Fruit fly (Drosophila melanogaster) whole organism, embryonic: Measurements from ENCODE around the gene Pgcl.

Source experiments
- Bgb ChIP-seq: fragments of 200-800 bp; sonication (Bioruptor generic); IDR thresholded peaks from 2 replicates; pipeline ENCODE4 v1.3.6; 2022; ENCODE audit warnings: missing biosample characterization, missing genetic modification characterization; ENCODE audit not compliant: partially characterized antibody
- CG10462 ChIP-seq: fragments of 200-800 bp; sonication (Bioruptor generic); optimal IDR thresholded peaks from 2 replicates; lab custom pipeline; 2016; ENCODE audit warnings: missing biosample characterization, missing genetic modification characterization
- CG10565 ChIP-seq: fragments of 200-800 bp; sonication (Bioruptor generic); optimal IDR thresholded peaks from 3 replicates; lab custom pipeline; 2016; ENCODE audit warnings: missing biosample characterization, mild to moderate bottlenecking, missing genetic modification characterization
- CG11723 ChIP-seq: fragments of 200-800 bp; sonication (Bioruptor generic); optimal IDR thresholded peaks from 2 replicates; lab custom pipeline; 2017; ENCODE audit warnings: missing biosample characterization, mild to moderate bottlenecking, missing genetic modification characterization
- CG12391 ChIP-seq: fragments of 200-800 bp; sonication (Bioruptor generic); optimal IDR thresholded peaks from 3 replicates; lab custom pipeline; 2018; ENCODE audit warnings: missing biosample characterization, mild to moderate bottlenecking, missing genetic modification characterization, moderate library complexity
- CG13287 ChIP-seq: fragments of 200-800 bp; sonication (Bioruptor generic); IDR thresholded peaks from 2 replicates; pipeline ENCODE4 v1.3.6; 2022; ENCODE audit warnings: missing biosample characterization, missing genetic modification characterization; ENCODE audit not compliant: partially characterized antibody
- CG13624 ChIP-seq: fragments of 200-800 bp; sonication (Bioruptor generic); optimal IDR thresholded peaks from 2 replicates; lab custom pipeline; 2016; ENCODE audit warnings: missing biosample characterization, missing genetic modification characterization
- CG13775 ChIP-seq: fragments of 200-800 bp; sonication (Bioruptor generic); optimal IDR thresholded peaks from 3 replicates; lab custom pipeline; 2017; ENCODE audit warnings: missing biosample characterization, mild to moderate bottlenecking, missing genetic modification characterization
- CG15269 ChIP-seq: fragments of 200-800 bp; sonication (Bioruptor generic); optimal IDR thresholded peaks from 2 replicates; lab custom pipeline; 2018; ENCODE audit warnings: missing biosample characterization, mild to moderate bottlenecking, missing genetic modification characterization, moderate library complexity
- CG15479 ChIP-seq: fragments of 200-800 bp; sonication (Bioruptor generic); optimal IDR thresholded peaks from 3 replicates; lab custom pipeline; 2019; ENCODE audit warnings: missing biosample characterization, mild to moderate bottlenecking, missing genetic modification characterization, moderate library complexity
- CG16815 ChIP-seq: fragments of 200-800 bp; sonication (Bioruptor generic); optimal IDR thresholded peaks from 3 replicates; lab custom pipeline; 2017; ENCODE audit warnings: missing biosample characterization, mild to moderate bottlenecking, missing genetic modification characterization
- CG17612 ChIP-seq: fragments of 200-800 bp; sonication (Bioruptor generic); IDR thresholded peaks from 2 replicates; pipeline ENCODE4 v1.3.6; 2022; ENCODE audit warnings: missing biosample characterization, missing genetic modification characterization
- CG1832 ChIP-seq: fragments of 200-800 bp; sonication (Bioruptor generic); optimal IDR thresholded peaks from 2 replicates; lab custom pipeline; 2017; ENCODE audit warnings: missing biosample characterization, mild to moderate bottlenecking, missing genetic modification characterization, inconsistent platforms
- CG18599 ChIP-seq: fragments of 200-800 bp; sonication (Bioruptor generic); optimal IDR thresholded peaks from 3 replicates; lab custom pipeline; 2017; ENCODE audit warnings: missing biosample characterization, missing genetic modification characterization, mild to moderate bottlenecking, moderate library complexity, missing genetic modification reagents
- CG2202 ChIP-seq: fragments of 200-800 bp; sonication (Bioruptor generic); optimal IDR thresholded peaks from 2 replicates; lab custom pipeline; 2018; ENCODE audit warnings: missing biosample characterization, mild to moderate bottlenecking, missing genetic modification characterization
- CG3838 ChIP-seq: fragments of 200-800 bp; sonication (Bioruptor generic); optimal IDR thresholded peaks from 3 replicates; lab custom pipeline; 2016; ENCODE audit warnings: missing biosample characterization, missing genetic modification characterization
- CG4282 ChIP-seq: fragments of 200-800 bp; sonication (Bioruptor generic); optimal IDR thresholded peaks from 2 replicates; lab custom pipeline; 2016; ENCODE audit warnings: missing biosample characterization, missing genetic modification characterization
- CG4328 ChIP-seq: fragments of 200-800 bp; sonication (Bioruptor generic); optimal IDR thresholded peaks from 3 replicates; lab custom pipeline; 2017; ENCODE audit warnings: missing biosample characterization, missing genetic modification reagents, missing genetic modification characterization
- CG43689 ChIP-seq: fragments of 200-800 bp; sonication (Bioruptor generic); IDR thresholded peaks from 2 replicates; pipeline ENCODE4 v1.3.6; 2022; ENCODE audit warnings: missing biosample characterization, missing genetic modification characterization
- CG6813 ChIP-seq: fragments of 200-800 bp; sonication (Bioruptor generic); optimal IDR thresholded peaks from 2 replicates; lab custom pipeline; 2017; ENCODE audit warnings: missing biosample characterization, missing genetic modification characterization, mild to moderate bottlenecking, moderate library complexity, missing genetic modification reagents
- CG7839 ChIP-seq: fragments of 200-800 bp; sonication (Bioruptor generic); optimal IDR thresholded peaks from 3 replicates; lab custom pipeline; 2018; ENCODE audit warnings: missing biosample characterization, mild to moderate bottlenecking, missing genetic modification characterization, moderate library complexity
- CG8924 ChIP-seq: fragments of 200-800 bp; optimal IDR thresholded peaks from 3 replicates; lab custom pipeline; 2019; ENCODE audit warnings: missing biosample characterization, mild to moderate bottlenecking, missing genetic modification characterization, moderate library complexity
- CG9876 ChIP-seq: fragments of 200-800 bp; sonication (Bioruptor generic); optimal IDR thresholded peaks from 2 replicates; lab custom pipeline; 2016; ENCODE audit warnings: missing biosample characterization, missing genetic modification characterization
- Doc2 ChIP-seq: fragments of 200-800 bp; sonication (Bioruptor generic); IDR thresholded peaks from 2 replicates; pipeline ENCODE4 v1.3.6; 2022; ENCODE audit warnings: missing biosample characterization, missing genetic modification characterization
- ERR ChIP-seq: fragments of 200-800 bp; sonication (Bioruptor generic); optimal IDR thresholded peaks from 2 replicates; lab custom pipeline; 2016; ENCODE audit warnings: missing biosample characterization, missing genetic modification characterization
- Fer1 ChIP-seq: fragments of 200-800 bp; sonication (Bioruptor generic); optimal IDR thresholded peaks from 2 replicates; lab custom pipeline; 2017; ENCODE audit warnings: missing biosample characterization, mild to moderate bottlenecking, missing genetic modification characterization
- Fer2 ChIP-seq: fragments of 200-800 bp; sonication (Bioruptor generic); optimal IDR thresholded peaks from 2 replicates; lab custom pipeline; 2018; ENCODE audit warnings: missing biosample characterization, mild to moderate bottlenecking, missing genetic modification characterization, moderate library complexity
- H2.0 ChIP-seq: fragments of 200-800 bp; sonication (Bioruptor generic); IDR thresholded peaks from 2 replicates; pipeline ENCODE4 v1.3.6; 2022; ENCODE audit warnings: missing biosample characterization, missing genetic modification characterization
- HLH3B ChIP-seq: fragments of 200-800 bp; sonication (Bioruptor generic); IDR thresholded peaks from 2 replicates; pipeline ENCODE4 v1.3.6; 2022; ENCODE audit warnings: missing biosample characterization, missing genetic modification characterization
- NC2β ChIP-seq: fragments of 200-800 bp; sonication (Bioruptor generic); optimal IDR thresholded peaks from 2 replicates; lab custom pipeline; 2016; ENCODE audit warnings: missing biosample characterization, missing genetic modification characterization
- Pdp1 ChIP-seq, 2 experiments: fragments of 200-800 bp; sonication (Bioruptor generic); optimal IDR thresholded peaks; 3 replicates each; lab custom pipeline; 2016; ENCODE audit warnings: missing biosample characterization in 2 of 2, missing genetic modification characterization in 2 of 2, mild to moderate bottlenecking in 1 of 2, moderate library complexity in 1 of 2
- Tbp ChIP-seq: fragments of >200 bp; optimal IDR thresholded peaks from 2 replicates; lab custom pipeline; 2018; ENCODE audit warnings: missing biosample characterization, missing genetic modification characterization
- abd-A ChIP-seq: fragments of 200-800 bp; sonication (Bioruptor generic); optimal IDR thresholded peaks from 3 replicates; lab custom pipeline; 2019; ENCODE audit warnings: missing biosample characterization, mild to moderate bottlenecking, missing genetic modification characterization, moderate library complexity
- ato ChIP-seq: fragments of 200-800 bp; sonication (Bioruptor generic); IDR thresholded peaks from 2 replicates; pipeline ENCODE4 v1.3.6; 2022; ENCODE audit warnings: missing biosample characterization, missing genetic modification characterization; ENCODE audit not compliant: partially characterized antibody
- dmrt99B ChIP-seq: fragments of 200-800 bp; sonication (Bioruptor generic); optimal IDR thresholded peaks from 2 replicates; lab custom pipeline; 2018; ENCODE audit warnings: missing biosample characterization, mild to moderate bottlenecking, missing genetic modification characterization, moderate library complexity
- esg ChIP-seq: fragments of 200-800 bp; sonication (Bioruptor generic); conservative IDR thresholded peaks from 2 replicates; pipeline ENCODE4 v1.3.6; 2022; ENCODE audit warnings: missing biosample characterization, missing genetic modification characterization
- gce ChIP-seq: fragments of 200-800 bp; sonication (Bioruptor generic); IDR thresholded peaks from 3 replicates; pipeline ENCODE4 v1.3.6; 2022; ENCODE audit warnings: missing biosample characterization, missing genetic modification characterization
- hth ChIP-seq: fragments of >200 bp; optimal IDR thresholded peaks from 2 replicates; lab custom pipeline; 2017; ENCODE audit warnings: inconsistent platforms
- jigr1 ChIP-seq: fragments of 200-800 bp; sonication (Bioruptor generic); IDR thresholded peaks from 3 replicates; pipeline ENCODE4 v1.3.6; 2022; ENCODE audit warnings: missing biosample characterization, missing genetic modification characterization
- lmd ChIP-seq: fragments of 200-800 bp; sonication (Bioruptor generic); IDR thresholded peaks from 2 replicates; pipeline ENCODE4 v1.3.6; 2022; ENCODE audit warnings: missing biosample characterization, missing genetic modification characterization
- lola ChIP-seq, 3 experiments: fragments of >200 bp in 2 of 3; fragments of 200-800 bp in 1 of 3; sonication (Bioruptor generic) in 1 of 3; optimal IDR thresholded peaks; 2 replicates each; lab custom pipeline; 2017 to 2019; ENCODE audit warnings: missing biosample characterization in 3 of 3, missing genetic modification characterization in 3 of 3, mild to moderate bottlenecking in 1 of 3, moderate library complexity in 1 of 3
- maf-S ChIP-seq: fragments of 200-800 bp; sonication (Bioruptor generic); optimal IDR thresholded peaks from 2 replicates; lab custom pipeline; 2016; ENCODE audit warnings: missing biosample characterization, missing genetic modification characterization
- mld ChIP-seq: fragments of 200-800 bp; sonication (Bioruptor generic); IDR thresholded peaks from 3 replicates; pipeline ENCODE4 v1.3.6; 2022; ENCODE audit warnings: missing biosample characterization, missing genetic modification characterization; ENCODE audit not compliant: partially characterized antibody
- nerfin-1 ChIP-seq: fragments of 200-800 bp; sonication (Bioruptor generic); optimal IDR thresholded peaks from 3 replicates; lab custom pipeline; 2019; ENCODE audit warnings: missing biosample characterization, mild to moderate bottlenecking, missing genetic modification characterization, moderate library complexity
- onecut ChIP-seq: fragments of 200-800 bp; sonication (Bioruptor generic); IDR thresholded peaks from 2 replicates; pipeline ENCODE4 v1.3.6; 2022; ENCODE audit warnings: missing biosample characterization, missing genetic modification characterization
- otp ChIP-seq: fragments of 200-800 bp; sonication (Bioruptor generic); IDR thresholded peaks from 3 replicates; pipeline ENCODE4, ENCODE4 v1.3.6; 2022; ENCODE audit warnings: missing biosample characterization, missing genetic modification characterization
- p53 ChIP-seq: fragments of 200-800 bp; sonication (Bioruptor generic); optimal IDR thresholded peaks from 2 replicates; lab custom pipeline; 2016; ENCODE audit warnings: missing biosample characterization, missing genetic modification characterization
- repo ChIP-seq: fragments of 200-800 bp; sonication (Bioruptor generic); optimal IDR thresholded peaks from 2 replicates; lab custom pipeline; 2016; ENCODE audit warnings: missing biosample characterization, missing genetic modification characterization
- ro ChIP-seq: fragments of 200-800 bp; sonication (Bioruptor generic); IDR thresholded peaks from 2 replicates; pipeline ENCODE4 v1.3.6; 2022; ENCODE audit warnings: missing biosample characterization, missing genetic modification characterization
- sqz ChIP-seq: fragments of 200-800 bp; sonication (Bioruptor generic); optimal IDR thresholded peaks from 3 replicates; lab custom pipeline; 2018; ENCODE audit warnings: missing biosample characterization, mild to moderate bottlenecking, missing genetic modification characterization
- tgo ChIP-seq: fragments of 200-800 bp; sonication (Bioruptor generic); IDR thresholded peaks from 3 replicates; pipeline ENCODE4 v1.3.6; 2022; ENCODE audit warnings: missing biosample characterization, missing genetic modification characterization
- vfl ChIP-seq: fragments of 200-800 bp; sonication (Bioruptor generic); optimal IDR thresholded peaks from 2 replicates; lab custom pipeline; 2016; ENCODE audit warnings: missing biosample characterization, missing genetic modification characterization

Pgcl gene

DNA sequence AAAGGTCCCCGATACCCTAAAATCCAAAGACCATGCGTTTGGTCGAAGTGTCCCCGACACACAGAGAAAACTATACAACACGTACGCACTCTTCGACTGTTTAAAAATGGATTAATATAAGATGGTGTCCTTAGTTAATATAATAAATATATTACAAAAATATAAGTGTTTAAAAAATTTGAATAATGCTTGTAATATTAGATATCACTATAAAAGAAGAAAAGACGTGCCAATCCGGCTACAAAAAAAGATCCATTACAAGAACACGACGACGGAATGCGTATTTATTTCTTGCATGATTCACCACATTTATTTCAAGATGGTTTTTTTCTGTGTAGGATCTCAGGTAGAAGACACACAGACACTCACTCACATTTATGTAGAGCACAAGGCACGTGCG is 20.6 kb upstream of the Pgcl start (continued):
- no peak for TF ChIP-seq CG9876 (GFP tag; lab: Kevin White, UChicago)
- TF ChIP-seq sqz (GFP tag; lab: Kevin White, UChicago), result peak; percentile 18
- TF ChIP-seq CG13775 (GFP tag; lab: Kevin White, UChicago), result peak; percentile 52
- no peak for TF ChIP-seq tgo
- TF ChIP-seq CG43689 (GFP tag; lab: Robert Waterston, UW), result no peak
- no peak for TF ChIP-seq p53 (GFP tag; lab: Kevin White, UChicago)
- TF ChIP-seq CG4282 (GFP tag; lab: Kevin White, UChicago), result no peak
- TF ChIP-seq CG7839 (tag; lab: Kevin White, UChicago), result peak; percentile 44
- TF ChIP-seq CG17612 (GFP tag; lab: Robert Waterston, UW), result no peak
- TF ChIP-seq dmrt99B, result no peak
- TF ChIP-seq otp (GFP tag; lab: Robert Waterston, UW), result no peak
- no peak for TF ChIP-seq ato
- TF ChIP-seq CG12391 (tag; lab: Kevin White, UChicago), result peak; percentile 50
- peak; percentile 14 for TF ChIP-seq CG2202 (tag; lab: Kevin White, UChicago)
- peak; percentile 7 for TF ChIP-seq CG6813 (GFP tag; lab: Kevin White, UChicago)
- TF ChIP-seq CG13624 (GFP tag; lab: Kevin White, UChicago), result no peak
- TF ChIP-seq nerfin-1 (tag; lab: Kevin White, UChicago), result peak; percentile 21
- no peak for TF ChIP-seq ERR (GFP tag; lab: Kevin White, UChicago)
- TF ChIP-seq Doc2 (GFP tag; lab: Robert Waterston, UW), result no peak
- TF ChIP-seq Fer2 (tag; lab: Kevin White, UChicago), result no peak
- no peak for TF ChIP-seq vfl (GFP tag; lab: Kevin White, UChicago)
- no peak for TF ChIP-seq ro (GFP tag; lab: Robert Waterston, UW)
- no peak for TF ChIP-seq CG18599 (GFP tag; lab: Kevin White, UChicago)
- TF ChIP-seq lmd (GFP tag; lab: Robert Waterston, UW), result no peak
- peak; percentile 60 for TF ChIP-seq CG8924 (tag; lab: Kevin White, UChicago)
- no peak for TF ChIP-seq maf-S (GFP tag; lab: Kevin White, UChicago)
- peak in 1 of 3 experiments; percentile 80 for TF ChIP-seq lola (GFP tag; optimal IDR thresholded peaks at IDR 0.05; lab: Kevin White, UChicago)
- no peak for TF ChIP-seq CG15269 (tag; lab: Kevin White, UChicago)
- TF ChIP-seq Tbp (GFP tag; lab: Kevin White, UChicago), result no peak
- TF ChIP-seq Pdp1 (GFP tag; optimal IDR thresholded peaks at IDR 0.05; lab: Kevin White, UChicago), result no peak
- no peak for TF ChIP-seq CG10462
- TF ChIP-seq CG16815 (GFP tag; lab: Kevin White, UChicago), result peak; percentile 49
- no peak for TF ChIP-seq mld (GFP tag; lab: Robert Waterston, UW)
- no peak for TF ChIP-seq CG3838
- TF ChIP-seq Bgb (GFP tag; lab: Robert Waterston, UW), result no peak
- no peak for TF ChIP-seq H2.0 (GFP tag; lab: Robert Waterston, UW)
- no peak for TF ChIP-seq CG4328
- TF ChIP-seq abd-A (tag; lab: Kevin White, UChicago), result no peak
- no peak for TF ChIP-seq repo
- TF ChIP-seq CG10565, result no peak
- no peak for TF ChIP-seq esg (GFP tag; lab: Robert Waterston, UW)
- TF ChIP-seq CG11723 (GFP tag; lab: Kevin White, UChicago), result no peak
- no peak for TF ChIP-seq onecut (GFP tag; lab: Robert Waterston, UW)
- no peak for TF ChIP-seq CG1832 (GFP tag; lab: Kevin White, UChicago)
- no peak for TF ChIP-seq jigr1 (GFP tag; lab: Robert Waterston, UW)
- TF ChIP-seq HLH3B (GFP tag; lab: Robert Waterston, UW), result no peak
- no peak for TF ChIP-seq gce (GFP tag; lab: Robert Waterston, UW)
- no peak for TF ChIP-seq CG13287 (GFP tag; lab: Robert Waterston, UW)
- TF ChIP-seq Fer1 (GFP tag; lab: Kevin White, UChicago), result no peak
- TF ChIP-seq NC2β (GFP tag; lab: Kevin White, UChicago), result no peak
- TF ChIP-seq hth, result no peak
- no peak for TF ChIP-seq CG15479 (GFP tag; lab: Kevin White, UChicago)
